Fruit fly (Drosophila melanogaster): ENCODE measurements around the gene Strump.

dm6 chr3L:16171280-16171679 is 49.5 kb downstream of the Strump start, which contains the start of gene CG33795:
- TF ChIP-seq fd85E (GFP tag; optimal IDR thresholded peaks at IDR 0.05) = no peak
- no peak for TF ChIP-seq spab (GFP tag; optimal IDR thresholded peaks at IDR 0.05)
- no peak for TF ChIP-seq ss (GFP tag; optimal IDR thresholded peaks at IDR 0.05)
- TF ChIP-seq CG34406 (GFP tag; optimal IDR thresholded peaks at IDR 0.05) = no peak
- TF ChIP-seq Eip93F (GFP tag; optimal IDR thresholded peaks at IDR 0.05) = no peak
